Worm (Caenorhabditis elegans) whole organism, L3 larva: ENCODE data around the gene Y37E11B.7.
"Not testable (repeated sequence)": the region's sequence is repeated elsewhere in the genome, so short reads cannot be mapped to it uniquely, and the experiment has no call there.

ENCODE experiments used
- R02D3.7 ChIP-seq: fragments of 150-350 bp; optimal IDR thresholded peaks from 2 replicates; lab custom pipeline; 2014; ENCODE audit warnings: missing biosample characterization, missing genetic modification characterization
- aly-2 ChIP-seq: fragments of 150-350 bp; optimal IDR thresholded peaks from 2 replicates; lab custom pipeline; 2014; ENCODE audit warnings: missing biosample characterization, missing genetic modification characterization
- ama-1 ChIP-seq: fragments of 150-350 bp; optimal IDR thresholded peaks from 2 replicates; lab custom pipeline; 2018
- ceh-28 ChIP-seq: fragments of 150-350 bp; optimal IDR thresholded peaks from 2 replicates; lab custom pipeline; 2014; ENCODE audit warnings: missing biosample characterization, missing genetic modification reagents, missing genetic modification characterization
- ceh-9 ChIP-seq: sonication (generic microtip); optimal IDR thresholded peaks from 2 replicates; lab custom pipeline; 2018; ENCODE audit warnings: missing biosample characterization, missing genetic modification characterization
- egl-5 ChIP-seq: fragments of 150-350 bp; optimal IDR thresholded peaks from 2 replicates; lab custom pipeline; 2017; ENCODE audit warnings: missing biosample characterization, missing genetic modification reagents, missing genetic modification characterization, inconsistent platforms
- elt-2 ChIP-seq: sonication (generic microtip); optimal IDR thresholded peaks from 2 replicates; lab custom pipeline; 2016; ENCODE audit warnings: missing genetic modification reagents, mild to moderate bottlenecking, missing genetic modification characterization, missing compliant biosample characterization
- elt-3 ChIP-seq, 3 experiments: fragments of 150-350 bp in 1 of 3; sonication (generic microtip) in 2 of 3; optimal IDR thresholded peaks; 2 replicates in 2 of 3; 4 replicates in 1 of 3; lab custom pipeline; 2014 to 2017; ENCODE audit warnings: missing biosample characterization in 3 of 3, missing genetic modification characterization in 3 of 3
- fkh-10 ChIP-seq: sonication (generic microtip); optimal IDR thresholded peaks from 2 replicates; lab custom pipeline; 2017; ENCODE audit warnings: missing biosample characterization, missing genetic modification reagents, missing genetic modification characterization
- fkh-2 ChIP-seq: fragments of 150-350 bp; optimal IDR thresholded peaks from 2 replicates; lab custom pipeline; 2014; ENCODE audit warnings: missing biosample characterization, missing genetic modification reagents, missing genetic modification characterization
- lin-15B ChIP-seq: fragments of 150-350 bp; optimal IDR thresholded peaks from 2 replicates; lab custom pipeline; 2014; ENCODE audit warnings: missing biosample characterization, missing genetic modification characterization
- lin-39 ChIP-seq: fragments of 150-350 bp; optimal IDR thresholded peaks from 2 replicates; lab custom pipeline; 2018; ENCODE audit warnings: missing biosample characterization, missing genetic modification reagents, missing genetic modification characterization
- lsy-12 ChIP-seq: sonication (generic microtip); optimal IDR thresholded peaks from 2 replicates; lab custom pipeline; 2016; ENCODE audit warnings: mild to moderate bottlenecking, missing genetic modification characterization, missing compliant biosample characterization
- mdl-1 ChIP-seq: fragments of 150-350 bp; optimal IDR thresholded peaks from 2 replicates; lab custom pipeline; 2014; ENCODE audit warnings: missing biosample characterization, missing genetic modification characterization
- mml-1 ChIP-seq: fragments of 150-350 bp; sonication (generic microtip); optimal IDR thresholded peaks from 3 replicates; lab custom pipeline; 2014; ENCODE audit warnings: missing biosample characterization, missing genetic modification characterization
- nfya-1 ChIP-seq: sonication (generic microtip); optimal IDR thresholded peaks from 2 replicates; lab custom pipeline; 2017; ENCODE audit warnings: missing genetic modification characterization, mild to moderate bottlenecking, missing compliant biosample characterization, antibody characterized with exemption, moderate library complexity; ENCODE audit not compliant: insufficient read depth
- nhr-12 ChIP-seq: fragments of 150-350 bp; optimal IDR thresholded peaks from 2 replicates; lab custom pipeline; 2014; ENCODE audit warnings: missing biosample characterization, missing genetic modification characterization
- nhr-23 ChIP-seq: fragments of 150-350 bp; optimal IDR thresholded peaks from 2 replicates; lab custom pipeline; 2014; ENCODE audit warnings: missing biosample characterization, missing genetic modification reagents, missing genetic modification characterization
- nhr-25 ChIP-seq: sonication (generic microtip); optimal IDR thresholded peaks from 2 replicates; lab custom pipeline; 2017; ENCODE audit warnings: missing biosample characterization, missing genetic modification characterization
- nhr-28 ChIP-seq: fragments of 150-350 bp; optimal IDR thresholded peaks from 2 replicates; lab custom pipeline; 2014; ENCODE audit warnings: missing biosample characterization, missing genetic modification characterization
- nhr-43 ChIP-seq: sonication (generic microtip); optimal IDR thresholded peaks from 2 replicates; lab custom pipeline; 2016; ENCODE audit warnings: mild to moderate bottlenecking, missing genetic modification characterization, missing compliant biosample characterization; ENCODE audit not compliant: poor library complexity, severe bottlenecking
- nhr-76 ChIP-seq: fragments of 150-350 bp; sonication (generic microtip); optimal IDR thresholded peaks from 5 replicates; lab custom pipeline; 2014; ENCODE audit warnings: missing biosample characterization, missing genetic modification characterization
- nhr-77 ChIP-seq: fragments of 150-350 bp; optimal IDR thresholded peaks from 2 replicates; lab custom pipeline; 2014; ENCODE audit warnings: missing biosample characterization, missing genetic modification characterization
- pha-4 ChIP-seq: fragments of 150-350 bp; optimal IDR thresholded peaks from 2 replicates; lab custom pipeline; 2014; ENCODE audit warnings: missing biosample characterization, missing genetic modification reagents, missing genetic modification characterization
- pqm-1 ChIP-seq: fragments of 150-350 bp; optimal IDR thresholded peaks from 2 replicates; lab custom pipeline; 2017; ENCODE audit warnings: missing biosample characterization, missing genetic modification characterization, inconsistent platforms
- sea-2 ChIP-seq: fragments of 150-350 bp; sonication (generic microtip); optimal IDR thresholded peaks from 4 replicates; lab custom pipeline; 2014; ENCODE audit warnings: missing biosample characterization, missing genetic modification reagents, missing genetic modification characterization
- skn-1 ChIP-seq: fragments of 150-350 bp; optimal IDR thresholded peaks from 2 replicates; lab custom pipeline; 2014; ENCODE audit warnings: missing biosample characterization, missing genetic modification characterization
- tbx-2 ChIP-seq: sonication (generic microtip); optimal IDR thresholded peaks from 2 replicates; lab custom pipeline; 2016; ENCODE audit warnings: mild to moderate bottlenecking, missing genetic modification characterization, missing compliant biosample characterization
- unc-39 ChIP-seq: sonication (generic microtip); optimal IDR thresholded peaks from 4 replicates; lab custom pipeline; 2017; ENCODE audit warnings: missing biosample characterization, missing genetic modification characterization
- zag-1 ChIP-seq: fragments of 150-350 bp; optimal IDR thresholded peaks from 2 replicates; lab custom pipeline; 2014; ENCODE audit warnings: missing biosample characterization, missing genetic modification characterization
- ztf-4 ChIP-seq: fragments of 150-350 bp; optimal IDR thresholded peaks from 2 replicates; lab custom pipeline; 2014; ENCODE audit warnings: missing biosample characterization, missing genetic modification characterization

Gene Y37E11B.7

ce11 chrIV:3590821-3591220, 9.1 kb downstream of the Y37E11B.7 start:
- TF ChIP-seq ztf-4 (no peak), nfya-1 (tag; lab: Kevin White, UChicago) (no peak), nhr-25 (tag; lab: Kevin White, UChicago) (no peak)
- TF ChIP-seq, all 47 proteins: peak for 0

- not testable (repeated sequence) for TF ChIP-seq lin-15B (tag; lab: Kevin White, UChicago); skn-1 (tag; lab: Kevin White, UChicago); ama-1
- TF ChIP-seq, all 47 proteins: peak for 0; not testable (repeated sequence) for 47
These were observed 17.2 kb downstream of the Y37E11B.7 start, which contains the start of gene blos-7 for ce11 chrIV:3582806-3583205. TSS of gene blos-7 (minus strand) at chrIV:3582906.

ce11 chrIV:3579477-3579975, 20.4 kb downstream of the Y37E11B.7 start, which contains the start of gene Y37E11B.1:
TSS of gene Y37E11B.1 (plus strand) at chrIV:3579621.
- no peak for TF ChIP-seq ama-1
- TF ChIP-seq ceh-28 (tag; lab: Kevin White, UChicago), result no peak
- TF ChIP-seq pha-4, result no peak
- TF ChIP-seq elt-3 (tag; optimal IDR thresholded peaks at IDR 0.05; lab: Kevin White, UChicago), result no peak
- TF ChIP-seq nhr-43 (tag; lab: Kevin White, UChicago), result no peak
- TF ChIP-seq R02D3.7 (tag; lab: Kevin White, UChicago), result no peak
- no peak for TF ChIP-seq aly-2 (tag; lab: Kevin White, UChicago)
- TF ChIP-seq lsy-12, result no peak
- no peak for TF ChIP-seq nhr-12 (tag; lab: Kevin White, UChicago)
- TF ChIP-seq tbx-2 (tag; lab: Kevin White, UChicago), result no peak
- no peak for TF ChIP-seq nfya-1 (tag; lab: Kevin White, UChicago)
- TF ChIP-seq nhr-76, result no peak
- no peak for TF ChIP-seq nhr-28 (tag; lab: Kevin White, UChicago)
- no peak for TF ChIP-seq nhr-23 (tag; lab: Kevin White, UChicago)

ce11 chrIV:3578667-3579066, 21.3 kb downstream of the Y37E11B.7 start:
- TF ChIP-seq egl-5 (tag; lab: Kevin White, UChicago), result no peak
- no peak for TF ChIP-seq zag-1 (tag; lab: Kevin White, UChicago)
- no peak for TF ChIP-seq fkh-2
- no peak for TF ChIP-seq lin-39 (tag; lab: Kevin White, UChicago)
- no peak for TF ChIP-seq ceh-9 (tag; lab: Kevin White, UChicago)

ce11 chrIV:3578155-3578554, 21.8 kb downstream of the Y37E11B.7 start, which contains the start of gene Y37E11B.2:
TSS of gene Y37E11B.2 (plus strand) at chrIV:3578455.
- no peak for TF ChIP-seq R02D3.7 (tag; lab: Kevin White, UChicago)
- no peak for TF ChIP-seq ama-1
- TF ChIP-seq unc-39 (tag; lab: Kevin White, UChicago), result no peak
- TF ChIP-seq elt-3 (tag; optimal IDR thresholded peaks at IDR 0.05; lab: Kevin White, UChicago), result no peak
- no peak for TF ChIP-seq mdl-1 (tag; lab: Kevin White, UChicago)
- TF ChIP-seq mml-1 (tag; lab: Kevin White, UChicago), result no peak
- TF ChIP-seq nhr-12 (tag; lab: Kevin White, UChicago), result no peak
- no peak for TF ChIP-seq fkh-10
- no peak for TF ChIP-seq lin-15B (tag; lab: Kevin White, UChicago)
- no peak for TF ChIP-seq pqm-1

ce11 chrIV:3570612-3571011, 29.4 kb downstream of the Y37E11B.7 start:
- TF ChIP-seq sea-2 (GFP tag; lab: Kevin White, UChicago) (no peak), nhr-25 (tag; lab: Kevin White, UChicago) (no peak), mdl-1 (tag; lab: Kevin White, UChicago) (no peak), nhr-77 (no peak), nfya-1 (tag; lab: Kevin White, UChicago) (no peak), pqm-1 (no peak), mml-1 (tag; lab: Kevin White, UChicago) (no peak), nhr-43 (tag; lab: Kevin White, UChicago) (no peak), fkh-10 (no peak), elt-2 (tag; lab: Kevin White, UChicago) (no peak), nhr-23 (tag; lab: Kevin White, UChicago) (no peak)
